Fruit fly (Drosophila melanogaster) ovary, adult (tissue): ENCODE measurements around the gene sgl.

Source experiments
- CG17801 ChIP-seq: fragments of 200-800 bp; optimal IDR thresholded peaks from 2 replicates; lab custom pipeline; 2019; ENCODE audit warnings: missing biosample characterization, mild to moderate bottlenecking, missing genetic modification characterization, moderate library complexity; ENCODE audit not compliant: partially characterized antibody

The sgl gene

dm6 chr3L:6964488-6965152 is at the start of gene sgl:
sgl (minus strand) TSS chr3L:6964758.
- TF ChIP-seq CG17801 (GFP tag; lab: Kevin White, UChicago): peak; percentile 74

- no peak for TF ChIP-seq CG17801 (GFP tag; lab: Kevin White, UChicago)
Observed at dm6 chr3L:7013568-7014305, 49.2 kb upstream of the sgl start.

dm6 chr3L:7012271-7012670 is 47.7 kb upstream of the sgl start:
- no peak for TF ChIP-seq CG17801 (GFP tag; lab: Kevin White, UChicago)

dm6 chr3L:7009886-7010285 is 45.3 kb upstream of the sgl start:
- no peak for TF ChIP-seq CG17801 (GFP tag; lab: Kevin White, UChicago)

- TF ChIP-seq CG17801 (GFP tag; lab: Kevin White, UChicago): no peak
Observed at dm6 chr3L:7009411-7009810, 44.9 kb upstream of the sgl start.

- TF ChIP-seq CG17801 (GFP tag; lab: Kevin White, UChicago): no peak
Observed at dm6 chr3L:7008351-7008750, 43.8 kb upstream of the sgl start.

dm6 chr3L:7006421-7006820 is 41.9 kb upstream of the sgl start:
- no peak for TF ChIP-seq CG17801 (GFP tag; lab: Kevin White, UChicago)

dm6 chr3L:7003132-7003531 is 38.6 kb upstream of the sgl start:
- no peak for TF ChIP-seq CG17801 (GFP tag; lab: Kevin White, UChicago)

dm6 chr3L:7002355-7002754 is 37.8 kb upstream of the sgl start:
- no peak for TF ChIP-seq CG17801 (GFP tag; lab: Kevin White, UChicago)

dm6 chr3L:7001855-7002254 is 37.3 kb upstream of the sgl start:
- TF ChIP-seq CG17801 (GFP tag; lab: Kevin White, UChicago): no peak

- TF ChIP-seq CG17801 (GFP tag; lab: Kevin White, UChicago): no peak
Observed at dm6 chr3L:6999993-7000392, 35.4 kb upstream of the sgl start.

dm6 chr3L:6998692-6999091 is 34.1 kb upstream of the sgl start, which contains the start of gene Mp:
Mp (plus strand) TSS chr3L:6998843.
- TF ChIP-seq CG17801 (GFP tag; lab: Kevin White, UChicago): no peak

- TF ChIP-seq CG17801 (GFP tag; lab: Kevin White, UChicago): no peak
Observed at dm6 chr3L:6997410-6997809, 32.9 kb upstream of the sgl start.

dm6 chr3L:6996907-6997306 is 32.3 kb upstream of the sgl start:
- no peak for TF ChIP-seq CG17801 (GFP tag; lab: Kevin White, UChicago)

- no peak for TF ChIP-seq CG17801 (GFP tag; lab: Kevin White, UChicago)
Observed at dm6 chr3L:6995364-6995749, 30.8 kb upstream of the sgl start.

dm6 chr3L:6993350-6993749 is 28.8 kb upstream of the sgl start:
- TF ChIP-seq CG17801 (GFP tag; lab: Kevin White, UChicago): no peak
